Fruit fly (Drosophila melanogaster) whole organism, embryonic: ENCODE measurements around the gene Trax.

Experiments
- Adf1 ChIP-seq: fragments of 200-800 bp; sonication (Bioruptor generic); IDR thresholded peaks from 2 replicates; pipeline ENCODE4 v1.3.6; 2022; ENCODE audit warnings: missing biosample characterization, missing genetic modification characterization
- Antp ChIP-seq: fragments of 200-800 bp; sonication (Bioruptor generic); optimal IDR thresholded peaks from 3 replicates; lab custom pipeline; 2016; ENCODE audit warnings: missing biosample characterization, missing genetic modification characterization
- Atf-2 ChIP-seq: fragments of 200-800 bp; sonication (Bioruptor generic); optimal IDR thresholded peaks from 2 replicates; lab custom pipeline; 2016; ENCODE audit warnings: missing biosample characterization, missing genetic modification characterization
- CG1024 ChIP-seq: fragments of 200-800 bp; sonication (Bioruptor generic); IDR thresholded peaks from 2 replicates; pipeline ENCODE4 v1.3.6; 2022; ENCODE audit warnings: missing biosample characterization, missing genetic modification characterization
- CG10431 ChIP-seq: fragments of 200-800 bp; sonication (Bioruptor generic); optimal IDR thresholded peaks from 3 replicates; lab custom pipeline; 2018; ENCODE audit warnings: missing biosample characterization, mild to moderate bottlenecking, missing genetic modification characterization
- CG11247 ChIP-seq: fragments of 200-800 bp; sonication (Bioruptor generic); IDR thresholded peaks from 2 replicates; pipeline ENCODE4 v1.3.6; 2022; ENCODE audit warnings: missing biosample characterization, missing genetic modification characterization
- CG11695 ChIP-seq: fragments of 200-800 bp; sonication (Bioruptor generic); IDR thresholded peaks from 3 replicates; pipeline ENCODE4 v1.3.6; 2022; ENCODE audit warnings: missing biosample characterization, missing genetic modification characterization
- CG12155 ChIP-seq: fragments of 200-800 bp; sonication (Bioruptor generic); optimal IDR thresholded peaks from 3 replicates; lab custom pipeline; 2016; ENCODE audit warnings: missing biosample characterization, missing genetic modification characterization
- CG13424 ChIP-seq: fragments of 200-800 bp; sonication (Bioruptor generic); optimal IDR thresholded peaks from 2 replicates; lab custom pipeline; 2019; ENCODE audit warnings: missing biosample characterization, mild to moderate bottlenecking, missing genetic modification characterization, moderate library complexity
- CG13775 ChIP-seq: fragments of 200-800 bp; sonication (Bioruptor generic); optimal IDR thresholded peaks from 3 replicates; lab custom pipeline; 2017; ENCODE audit warnings: missing biosample characterization, mild to moderate bottlenecking, missing genetic modification characterization
- CG14441 ChIP-seq: fragments of 200-800 bp; sonication (Bioruptor generic); IDR thresholded peaks from 2 replicates; pipeline ENCODE4 v1.3.6; 2022; ENCODE audit warnings: missing biosample characterization, missing genetic modification characterization
- CG15479 ChIP-seq: fragments of 200-800 bp; sonication (Bioruptor generic); optimal IDR thresholded peaks from 3 replicates; lab custom pipeline; 2019; ENCODE audit warnings: missing biosample characterization, mild to moderate bottlenecking, missing genetic modification characterization, moderate library complexity
- CG15514 ChIP-seq: fragments of 200-800 bp; sonication (Bioruptor generic); optimal IDR thresholded peaks from 3 replicates; lab custom pipeline; 2017; ENCODE audit warnings: missing biosample characterization, missing genetic modification characterization, mild to moderate bottlenecking, moderate library complexity, missing genetic modification reagents
- CG1603 ChIP-seq: fragments of 200-800 bp; sonication (Bioruptor generic); optimal IDR thresholded peaks from 2 replicates; lab custom pipeline; 2019; ENCODE audit warnings: missing biosample characterization, mild to moderate bottlenecking, missing genetic modification characterization, moderate library complexity
- CG18011 ChIP-seq: fragments of 200-800 bp; sonication (Bioruptor generic); optimal IDR thresholded peaks from 2 replicates; lab custom pipeline; 2017; ENCODE audit warnings: missing biosample characterization, missing genetic modification characterization, mild to moderate bottlenecking, moderate library complexity, missing genotype
- CG18619 ChIP-seq: fragments of 200-800 bp; sonication (Bioruptor generic); optimal IDR thresholded peaks from 3 replicates; lab custom pipeline; 2017; ENCODE audit warnings: missing biosample characterization, mild to moderate bottlenecking, missing genetic modification characterization
- CG3065 ChIP-seq: fragments of 200-800 bp; sonication (Bioruptor generic); optimal IDR thresholded peaks from 2 replicates; lab custom pipeline; 2016; ENCODE audit warnings: missing biosample characterization, missing genetic modification characterization
- CG34224 ChIP-seq: fragments of 200-800 bp; sonication (Bioruptor generic); IDR thresholded peaks from 3 replicates; pipeline ENCODE4 v1.3.6; 2022; ENCODE audit warnings: missing biosample characterization, missing genetic modification characterization; ENCODE audit not compliant: partially characterized antibody
- CG4820 ChIP-seq: fragments of 200-800 bp; sonication (Bioruptor generic); optimal IDR thresholded peaks from 3 replicates; lab custom pipeline; 2016; ENCODE audit warnings: missing biosample characterization, missing genetic modification characterization
- CG5245 ChIP-seq: fragments of 200-800 bp; sonication (Bioruptor generic); optimal IDR thresholded peaks from 3 replicates; lab custom pipeline; 2016; ENCODE audit warnings: missing biosample characterization, missing genetic modification characterization
- CG6765 ChIP-seq: fragments of 200-800 bp; sonication (Bioruptor generic); optimal IDR thresholded peaks from 3 replicates; lab custom pipeline; 2017; ENCODE audit warnings: missing biosample characterization, mild to moderate bottlenecking, missing genetic modification characterization
- CG8765 ChIP-seq: fragments of 200-800 bp; sonication (Bioruptor generic); IDR thresholded peaks from 2 replicates; pipeline ENCODE4 v1.3.6; 2022; ENCODE audit warnings: missing biosample characterization, missing genetic modification characterization
- CG9215 ChIP-seq: fragments of 200-800 bp; sonication (Bioruptor generic); IDR thresholded peaks from 2 replicates; pipeline ENCODE4 v1.3.6; 2022; ENCODE audit warnings: missing biosample characterization, missing genetic modification characterization
- CG9876 ChIP-seq: fragments of 200-800 bp; sonication (Bioruptor generic); optimal IDR thresholded peaks from 2 replicates; lab custom pipeline; 2016; ENCODE audit warnings: missing biosample characterization, missing genetic modification characterization
- Dp ChIP-seq: fragments of 200-800 bp; sonication (Bioruptor generic); optimal IDR thresholded peaks from 2 replicates; lab custom pipeline; 2018; ENCODE audit warnings: missing biosample characterization, mild to moderate bottlenecking, missing genetic modification characterization, moderate library complexity
- ERR ChIP-seq: fragments of 200-800 bp; sonication (Bioruptor generic); optimal IDR thresholded peaks from 2 replicates; lab custom pipeline; 2016; ENCODE audit warnings: missing biosample characterization, missing genetic modification characterization
- Ets65A ChIP-seq: fragments of 200-800 bp; sonication (Bioruptor generic); peaks from one replicate; lab custom pipeline; 2016; ENCODE audit warnings: missing biosample characterization, missing genetic modification characterization
- Fer1 ChIP-seq: fragments of 200-800 bp; sonication (Bioruptor generic); optimal IDR thresholded peaks from 2 replicates; lab custom pipeline; 2017; ENCODE audit warnings: missing biosample characterization, mild to moderate bottlenecking, missing genetic modification characterization
- Gsc ChIP-seq: fragments of 200-800 bp; sonication (Bioruptor generic); IDR thresholded peaks from 2 replicates; pipeline ENCODE4 v1.3.6; 2022; ENCODE audit warnings: missing biosample characterization, missing genetic modification characterization
- Gug ChIP-seq: fragments of 200-800 bp; sonication (Bioruptor generic); IDR thresholded peaks from 4 replicates; pipeline ENCODE4 v1.3.6; 2022; ENCODE audit warnings: missing biosample characterization, missing genetic modification characterization
- Lim3 ChIP-seq: fragments of 200-800 bp; sonication (Bioruptor generic); IDR thresholded peaks from 2 replicates; pipeline ENCODE4 v1.3.6; 2022; ENCODE audit warnings: missing biosample characterization, missing genetic modification characterization
- Mrtf ChIP-seq: fragments of 200-800 bp; sonication (Bioruptor generic); IDR thresholded peaks from 3 replicates; pipeline ENCODE4 v1.3.6; 2022; ENCODE audit warnings: missing biosample characterization, missing genetic modification characterization
- NFAT ChIP-seq: fragments of 200-800 bp; sonication (Bioruptor generic); IDR thresholded peaks from 2 replicates; pipeline ENCODE4 v1.3.6; 2022; ENCODE audit warnings: missing biosample characterization, missing genetic modification characterization
- Nf-YB ChIP-seq: fragments of 200-800 bp; sonication (Bioruptor generic); optimal IDR thresholded peaks from 3 replicates; lab custom pipeline; 2019; ENCODE audit warnings: missing biosample characterization, mild to moderate bottlenecking, missing genetic modification characterization, moderate library complexity
- NfI ChIP-seq: fragments of 200-800 bp; sonication (Bioruptor generic); optimal IDR thresholded peaks from 3 replicates; lab custom pipeline; 2018; ENCODE audit warnings: missing biosample characterization, mild to moderate bottlenecking, missing genetic modification characterization, moderate library complexity
- Pdp1 ChIP-seq, 2 experiments: fragments of 200-800 bp; sonication (Bioruptor generic); optimal IDR thresholded peaks; 3 replicates each; lab custom pipeline; 2016; ENCODE audit warnings: missing biosample characterization in 2 of 2, missing genetic modification characterization in 2 of 2, mild to moderate bottlenecking in 1 of 2, moderate library complexity in 1 of 2
- Rfx ChIP-seq: fragments of 200-800 bp; sonication (Bioruptor generic); IDR thresholded peaks from 2 replicates; pipeline ENCODE4 v1.3.6; 2022; ENCODE audit warnings: missing biosample characterization, missing genetic modification characterization
- Side ChIP-seq: fragments of 200-800 bp; sonication (Bioruptor generic); optimal IDR thresholded peaks from 2 replicates; lab custom pipeline; 2016; ENCODE audit warnings: missing biosample characterization, missing genetic modification characterization
- Spps ChIP-seq: fragments of 200-800 bp; sonication (Bioruptor generic); optimal IDR thresholded peaks from 2 replicates; lab custom pipeline; 2018; ENCODE audit warnings: missing biosample characterization, mild to moderate bottlenecking, missing genetic modification characterization
- Tbp ChIP-seq: fragments of >200 bp; optimal IDR thresholded peaks from 2 replicates; lab custom pipeline; 2018; ENCODE audit warnings: missing biosample characterization, missing genetic modification characterization
- chinmo ChIP-seq: fragments of 200-800 bp; sonication (Bioruptor generic); IDR thresholded peaks from 4 replicates; pipeline ENCODE4 v1.3.6; 2022; ENCODE audit warnings: missing biosample characterization, missing genetic modification characterization; ENCODE audit not compliant: partially characterized antibody
- disco-r ChIP-seq: fragments of 200-800 bp; sonication (Bioruptor generic); optimal IDR thresholded peaks from 2 replicates; lab custom pipeline; 2016; ENCODE audit warnings: missing biosample characterization, missing genetic modification characterization
- dpn ChIP-seq, 2 experiments: fragments of 200-800 bp; sonication (Bioruptor generic); optimal IDR thresholded peaks; 3 replicates each; lab custom pipeline; 2016; ENCODE audit warnings: missing biosample characterization in 2 of 2, missing genetic modification characterization in 2 of 2
- eyg ChIP-seq: fragments of 200-800 bp; sonication (Bioruptor generic); optimal IDR thresholded peaks from 3 replicates; lab custom pipeline; 2016; ENCODE audit warnings: missing biosample characterization, missing genetic modification characterization
- fd3F ChIP-seq: fragments of 200-800 bp; sonication (Bioruptor generic); optimal IDR thresholded peaks from 2 replicates; lab custom pipeline; 2018; ENCODE audit warnings: missing biosample characterization, mild to moderate bottlenecking, missing genetic modification characterization, moderate library complexity
- gfzf ChIP-seq: fragments of 200-800 bp; sonication (Bioruptor generic); optimal IDR thresholded peaks from 2 replicates; lab custom pipeline; 2016; ENCODE audit warnings: missing biosample characterization, mild to moderate bottlenecking, missing genetic modification characterization, moderate library complexity
- jigr1 ChIP-seq: fragments of 200-800 bp; sonication (Bioruptor generic); IDR thresholded peaks from 3 replicates; pipeline ENCODE4 v1.3.6; 2022; ENCODE audit warnings: missing biosample characterization, missing genetic modification characterization
- klu ChIP-seq: fragments of 200-800 bp; sonication (Bioruptor generic); IDR thresholded peaks from 2 replicates; pipeline ENCODE4 v1.3.6; 2022; ENCODE audit warnings: missing biosample characterization, missing genetic modification characterization
- otp ChIP-seq: fragments of 200-800 bp; sonication (Bioruptor generic); IDR thresholded peaks from 3 replicates; pipeline ENCODE4, ENCODE4 v1.3.6; 2022; ENCODE audit warnings: missing biosample characterization, missing genetic modification characterization
- sna ChIP-seq: fragments of 200-800 bp; sonication (Bioruptor generic); IDR thresholded peaks from 2 replicates; pipeline ENCODE4 v1.3.6; 2022; ENCODE audit warnings: missing biosample characterization, missing genetic modification characterization; ENCODE audit not compliant: partially characterized antibody
- ssp ChIP-seq: fragments of 200-800 bp; sonication (Bioruptor generic); IDR thresholded peaks from 2 replicates; pipeline ENCODE4 v1.3.6; 2022; ENCODE audit warnings: missing biosample characterization, missing genetic modification characterization
- vfl ChIP-seq: fragments of 200-800 bp; sonication (Bioruptor generic); optimal IDR thresholded peaks from 2 replicates; lab custom pipeline; 2016; ENCODE audit warnings: missing biosample characterization, missing genetic modification characterization

The Trax gene

dm6 chr3R:15330472-15330871 is 31.0 kb upstream of the Trax start, which contains the start of gene mRpL9 (continued):
- TF ChIP-seq CG18619 (no peak), Ets65A (GFP tag; lab: Kevin White, UChicago) (no peak), fd3F (GFP tag; lab: Kevin White, UChicago) (no peak), Mrtf (GFP tag; lab: Robert Waterston, UW) (no peak), Atf-2 (GFP tag; lab: Kevin White, UChicago) (no peak), CG15514 (peak; percentile 52), gfzf (GFP tag; lab: Kevin White, UChicago) (peak; percentile 31), Antp (GFP tag; lab: Kevin White, UChicago) (peak; percentile 17), Dp (GFP tag; lab: Kevin White, UChicago) (peak; percentile 61), CG12155 (GFP tag; lab: Kevin White, UChicago) (peak; percentile 65), CG8765 (GFP tag; lab: Robert Waterston, UW) (no peak), ERR (GFP tag; lab: Kevin White, UChicago) (no peak), jigr1 (GFP tag; lab: Robert Waterston, UW) (no peak), CG13424 (peak; percentile 22), vfl (GFP tag; lab: Kevin White, UChicago) (no peak), Lim3 (no peak), CG18011 (GFP tag; lab: Kevin White, UChicago) (peak; percentile 11), Fer1 (peak; percentile 20), CG10431 (no peak), Spps (no peak), Nf-YB (GFP tag; lab: Kevin White, UChicago) (no peak), CG5245 (GFP tag; lab: Kevin White, UChicago) (no peak), CG1603 (tag; lab: Kevin White, UChicago) (peak; percentile 61), Gsc (GFP tag; lab: Robert Waterston, UW) (no peak), sna (no peak), ssp (GFP tag; lab: Robert Waterston, UW) (no peak), disco-r (GFP tag; lab: Kevin White, UChicago) (no peak), CG6765 (no peak), Side (no peak), dpn (GFP tag; optimal IDR thresholded peaks at IDR 0.05; lab: Kevin White, UChicago) (peak in 1 of 2 experiments; percentile 34), CG9876 (GFP tag; lab: Kevin White, UChicago) (no peak), NfI (GFP tag; lab: Kevin White, UChicago) (peak; percentile 4), CG13775 (no peak), CG15479 (GFP tag; lab: Kevin White, UChicago) (no peak), CG34224 (GFP tag; lab: Robert Waterston, UW) (no peak), CG1024 (GFP tag; lab: Robert Waterston, UW) (no peak), klu (GFP tag; lab: Robert Waterston, UW) (no peak), CG3065 (no peak), CG11695 (GFP tag; lab: Robert Waterston, UW) (no peak), NFAT (no peak), chinmo (GFP tag; lab: Robert Waterston, UW) (no peak), Rfx (GFP tag; lab: Robert Waterston, UW) (peak; percentile 47; the same call in 1 of the 2 replicates), otp (GFP tag; lab: Robert Waterston, UW) (no peak), Pdp1 (GFP tag; optimal IDR thresholded peaks at IDR 0.05; lab: Kevin White, UChicago) (peak in 1 of 2 experiments; percentile 93), CG4820 (no peak), CG9215 (peak; percentile 25; the same call in 1 of the 2 replicates), eyg (GFP tag; lab: Kevin White, UChicago) (no peak), CG14441 (GFP tag; lab: Robert Waterston, UW) (no peak), CG11247 (GFP tag; lab: Robert Waterston, UW) (no peak), Adf1 (GFP tag; lab: Robert Waterston, UW) (no peak), Gug (GFP tag; lab: Robert Waterston, UW) (peak; percentile 41; the same call in 1 of the 4 replicates), Tbp (GFP tag; lab: Kevin White, UChicago) (no peak)
